Fruit fly (Drosophila melanogaster) whole organism, embryonic: ENCODE data around the gene Chchd2.

Experiments
- Ada2b ChIP-seq: fragments of 200-800 bp; sonication (Bioruptor generic); IDR thresholded peaks from 2 replicates; pipeline ENCODE4 v1.3.6; 2022; ENCODE audit warnings: missing biosample characterization, missing genetic modification characterization
- Adf1 ChIP-seq: fragments of 200-800 bp; sonication (Bioruptor generic); IDR thresholded peaks from 2 replicates; pipeline ENCODE4 v1.3.6; 2022; ENCODE audit warnings: missing biosample characterization, missing genetic modification characterization
- Antp ChIP-seq: fragments of 200-800 bp; sonication (Bioruptor generic); optimal IDR thresholded peaks from 3 replicates; lab custom pipeline; 2016; ENCODE audit warnings: missing biosample characterization, missing genetic modification characterization
- Awh ChIP-seq: fragments of 200-800 bp; sonication (Bioruptor generic); IDR thresholded peaks from 2 replicates; pipeline ENCODE4, ENCODE4 v1.3.6; 2022; ENCODE audit warnings: missing biosample characterization, missing genetic modification characterization
- Bdp1 ChIP-seq: fragments of 200-800 bp; sonication (Bioruptor generic); optimal IDR thresholded peaks from 3 replicates; lab custom pipeline; 2016; ENCODE audit warnings: missing biosample characterization, missing genetic modification characterization
- CG10267 ChIP-seq: fragments of 200-800 bp; sonication (Bioruptor generic); optimal IDR thresholded peaks from 2 replicates; lab custom pipeline; 2018; ENCODE audit warnings: missing biosample characterization, mild to moderate bottlenecking, missing genetic modification characterization, moderate library complexity
- CG11247 ChIP-seq: fragments of 200-800 bp; sonication (Bioruptor generic); IDR thresholded peaks from 2 replicates; pipeline ENCODE4 v1.3.6; 2022; ENCODE audit warnings: missing biosample characterization, missing genetic modification characterization
- CG12299 ChIP-seq: fragments of 200-800 bp; sonication (Bioruptor generic); optimal IDR thresholded peaks from 2 replicates; lab custom pipeline; 2018; ENCODE audit warnings: missing biosample characterization, mild to moderate bottlenecking, missing genetic modification characterization
- CG14860 ChIP-seq: fragments of 200-800 bp; sonication (Bioruptor generic); IDR thresholded peaks from 3 replicates; pipeline ENCODE4 v1.3.6; 2022; ENCODE audit warnings: missing biosample characterization, missing genetic modification characterization; ENCODE audit not compliant: partially characterized antibody
- CG1647 ChIP-seq: fragments of 200-800 bp; sonication (Bioruptor generic); optimal IDR thresholded peaks from 3 replicates; lab custom pipeline; 2016; ENCODE audit warnings: missing biosample characterization, missing genetic modification characterization
- CG17328 ChIP-seq: fragments of 200-800 bp; sonication (Bioruptor generic); IDR thresholded peaks from 2 replicates; pipeline ENCODE4 v1.3.6; 2022; ENCODE audit warnings: missing biosample characterization, missing genetic modification characterization
- CG17361 ChIP-seq: fragments of 200-800 bp; sonication (Bioruptor generic); IDR thresholded peaks from 3 replicates; pipeline ENCODE4 v1.3.6; 2022; ENCODE audit warnings: missing biosample characterization, missing genetic modification characterization
- CG2116 ChIP-seq: fragments of 200-800 bp; sonication (Bioruptor generic); optimal IDR thresholded peaks from 3 replicates; lab custom pipeline; 2018; ENCODE audit warnings: missing biosample characterization, mild to moderate bottlenecking, missing genetic modification characterization
- CG2875 ChIP-seq: fragments of 200-800 bp; sonication (Bioruptor generic); optimal IDR thresholded peaks from 2 replicates; lab custom pipeline; 2017; ENCODE audit warnings: missing biosample characterization, mild to moderate bottlenecking, missing genetic modification characterization, missing genetic modification reagents
- CG31365 ChIP-seq: fragments of 200-800 bp; sonication (Bioruptor generic); optimal IDR thresholded peaks from 2 replicates; lab custom pipeline; 2018; ENCODE audit warnings: missing biosample characterization, mild to moderate bottlenecking, missing genetic modification characterization
- CG4328 ChIP-seq: fragments of 200-800 bp; sonication (Bioruptor generic); optimal IDR thresholded peaks from 3 replicates; lab custom pipeline; 2017; ENCODE audit warnings: missing biosample characterization, missing genetic modification reagents, missing genetic modification characterization
- CG6175 ChIP-seq: fragments of 200-800 bp; sonication (Bioruptor generic); IDR thresholded peaks from 3 replicates; pipeline ENCODE4 v1.3.6; 2022; ENCODE audit warnings: missing biosample characterization, missing genetic modification characterization
- CG7963 ChIP-seq: fragments of 200-800 bp; sonication (Bioruptor generic); IDR thresholded peaks from 3 replicates; pipeline ENCODE4 v1.3.6; 2022; ENCODE audit warnings: missing biosample characterization, missing genetic modification characterization; ENCODE audit not compliant: partially characterized antibody
- CG8281 ChIP-seq: fragments of 200-800 bp; sonication (Bioruptor generic); optimal IDR thresholded peaks from 2 replicates; lab custom pipeline; 2018; ENCODE audit warnings: missing biosample characterization, mild to moderate bottlenecking, missing genetic modification characterization, moderate library complexity
- CG9817 ChIP-seq: fragments of 200-800 bp; sonication (Bioruptor generic); optimal IDR thresholded peaks from 2 replicates; lab custom pipeline; 2018; ENCODE audit warnings: missing biosample characterization, mild to moderate bottlenecking, missing genetic modification characterization, moderate library complexity
- Dp ChIP-seq: fragments of 200-800 bp; sonication (Bioruptor generic); optimal IDR thresholded peaks from 2 replicates; lab custom pipeline; 2018; ENCODE audit warnings: missing biosample characterization, mild to moderate bottlenecking, missing genetic modification characterization, moderate library complexity
- Fer2 ChIP-seq: fragments of 200-800 bp; sonication (Bioruptor generic); optimal IDR thresholded peaks from 2 replicates; lab custom pipeline; 2018; ENCODE audit warnings: missing biosample characterization, mild to moderate bottlenecking, missing genetic modification characterization, moderate library complexity
- Gsc ChIP-seq: fragments of 200-800 bp; sonication (Bioruptor generic); IDR thresholded peaks from 2 replicates; pipeline ENCODE4 v1.3.6; 2022; ENCODE audit warnings: missing biosample characterization, missing genetic modification characterization
- Neu2 ChIP-seq: fragments of 200-800 bp; sonication (Bioruptor generic); optimal IDR thresholded peaks from 3 replicates; lab custom pipeline; 2016; ENCODE audit warnings: missing biosample characterization, missing genetic modification characterization, borderline replicate concordance
- NfI ChIP-seq: fragments of 200-800 bp; sonication (Bioruptor generic); optimal IDR thresholded peaks from 3 replicates; lab custom pipeline; 2018; ENCODE audit warnings: missing biosample characterization, mild to moderate bottlenecking, missing genetic modification characterization, moderate library complexity
- Oaz ChIP-seq: fragments of 200-800 bp; sonication (Bioruptor generic); IDR thresholded peaks from 2 replicates; pipeline ENCODE4 v1.3.6; 2022; ENCODE audit warnings: missing biosample characterization, missing genetic modification characterization
- Taf1 ChIP-seq: fragments of 200-800 bp; sonication (Bioruptor generic); IDR thresholded peaks from 2 replicates; pipeline ENCODE4 v1.3.6; 2022; ENCODE audit warnings: missing biosample characterization, missing genetic modification characterization
- YL-1 ChIP-seq: fragments of 200-800 bp; sonication (Bioruptor generic); optimal IDR thresholded peaks from 3 replicates; lab custom pipeline; 2017; ENCODE audit warnings: missing biosample characterization, mild to moderate bottlenecking, missing genetic modification characterization
- ac ChIP-seq: fragments of 200-800 bp; sonication (Bioruptor generic); optimal IDR thresholded peaks from 3 replicates; lab custom pipeline; 2017; ENCODE audit warnings: missing biosample characterization, mild to moderate bottlenecking, missing genetic modification characterization
- amos ChIP-seq: fragments of 200-800 bp; sonication (Bioruptor generic); IDR thresholded peaks from 2 replicates; pipeline ENCODE4 v1.3.6; 2022; ENCODE audit warnings: missing biosample characterization, missing genetic modification characterization; ENCODE audit not compliant: partially characterized antibody
- bcd ChIP-seq: fragments of 200-800 bp; sonication (Bioruptor generic); optimal IDR thresholded peaks from 2 replicates; lab custom pipeline; 2017; ENCODE audit warnings: missing biosample characterization, mild to moderate bottlenecking, missing genetic modification characterization
- caup ChIP-seq: fragments of 200-800 bp; sonication (Bioruptor generic); optimal IDR thresholded peaks from 3 replicates; lab custom pipeline; 2017; ENCODE audit warnings: missing biosample characterization, mild to moderate bottlenecking, missing genetic modification characterization, moderate library complexity; ENCODE audit not compliant: severe bottlenecking
- cg ChIP-seq: fragments of 200-800 bp; sonication (Bioruptor generic); optimal IDR thresholded peaks from 3 replicates; lab custom pipeline; 2019; ENCODE audit warnings: missing biosample characterization, mild to moderate bottlenecking, missing genetic modification characterization, moderate library complexity
- crol ChIP-seq: fragments of 200-800 bp; sonication (Bioruptor generic); IDR thresholded peaks from 2 replicates; pipeline ENCODE4 v1.3.6; 2022; ENCODE audit warnings: missing biosample characterization, missing genetic modification characterization
- crp ChIP-seq, 2 experiments: fragments of 200-800 bp; sonication (Bioruptor generic); optimal IDR thresholded peaks; 2 replicates in 1 of 2; 3 replicates in 1 of 2; lab custom pipeline; 2017; ENCODE audit warnings: missing biosample characterization in 2 of 2, missing genetic modification characterization in 2 of 2, mild to moderate bottlenecking in 1 of 2, moderate library complexity in 1 of 2
- dimm ChIP-seq: fragments of 200-800 bp; sonication (Bioruptor generic); IDR thresholded peaks from 2 replicates; pipeline ENCODE4 v1.3.6; 2022; ENCODE audit warnings: missing biosample characterization, missing genetic modification characterization
- gfzf ChIP-seq: fragments of 200-800 bp; sonication (Bioruptor generic); optimal IDR thresholded peaks from 2 replicates; lab custom pipeline; 2016; ENCODE audit warnings: missing biosample characterization, mild to moderate bottlenecking, missing genetic modification characterization, moderate library complexity
- hkb ChIP-seq, 2 experiments: fragments of 200-800 bp in 1 of 2; fragments of >200 bp in 1 of 2; sonication (Bioruptor generic) in 1 of 2; IDR thresholded peaks in 1 of 2; optimal IDR thresholded peaks in 1 of 2; 2 replicates each; pipeline versions ENCODE4 v1.3.6 to Lab custom; 2017 to 2022; ENCODE audit warnings: missing biosample characterization in 1 of 2, missing genetic modification characterization in 1 of 2
- maf-S ChIP-seq: fragments of 200-800 bp; sonication (Bioruptor generic); optimal IDR thresholded peaks from 2 replicates; lab custom pipeline; 2016; ENCODE audit warnings: missing biosample characterization, missing genetic modification characterization
- mirr ChIP-seq: fragments of 200-800 bp; sonication (Bioruptor generic); optimal IDR thresholded peaks from 3 replicates; lab custom pipeline; 2018; ENCODE audit warnings: missing biosample characterization, mild to moderate bottlenecking, missing genetic modification characterization
- nerfin-1 ChIP-seq: fragments of 200-800 bp; sonication (Bioruptor generic); optimal IDR thresholded peaks from 3 replicates; lab custom pipeline; 2019; ENCODE audit warnings: missing biosample characterization, mild to moderate bottlenecking, missing genetic modification characterization, moderate library complexity
- oc ChIP-seq: fragments of 200-800 bp; sonication (Bioruptor generic); optimal IDR thresholded peaks from 2 replicates; lab custom pipeline; 2018; ENCODE audit warnings: missing biosample characterization, mild to moderate bottlenecking, missing genetic modification characterization, moderate library complexity
- pho ChIP-seq: fragments of 200-800 bp; sonication (Bioruptor generic); optimal IDR thresholded peaks from 2 replicates; lab custom pipeline; 2016; ENCODE audit warnings: missing biosample characterization, missing genetic modification characterization
- prd ChIP-seq, 3 experiments: fragments of >200 bp in 2 of 3; fragments of 200-800 bp in 1 of 3; sonication (Bioruptor generic) in 1 of 3; optimal IDR thresholded peaks in 2 of 3; IDR thresholded peaks in 1 of 3; 2 replicates in 2 of 3; 3 replicates in 1 of 3; pipeline versions ENCODE4 v1.3.6 to Lab custom; 2017 to 2022; ENCODE audit warnings: missing biosample characterization in 1 of 3, missing genetic modification characterization in 1 of 3
- ranshi ChIP-seq: fragments of 200-800 bp; sonication (Bioruptor generic); IDR thresholded peaks from 2 replicates; pipeline ENCODE4 v1.3.6; 2022; ENCODE audit warnings: missing biosample characterization, missing genetic modification characterization
- sima ChIP-seq: fragments of 200-800 bp; sonication (Bioruptor generic); optimal IDR thresholded peaks from 2 replicates; lab custom pipeline; 2016; ENCODE audit warnings: missing biosample characterization, missing genetic modification characterization
- sug ChIP-seq: fragments of 200-800 bp; optimal IDR thresholded peaks from 2 replicates; lab custom pipeline; 2019; ENCODE audit warnings: missing biosample characterization, mild to moderate bottlenecking, missing genetic modification characterization, moderate library complexity
- toy ChIP-seq: fragments of 200-800 bp; sonication (Bioruptor generic); IDR thresholded peaks from 2 replicates; pipeline ENCODE4 v1.3.6; 2022; ENCODE audit warnings: missing biosample characterization, missing genetic modification characterization
- zf30C ChIP-seq: fragments of 200-800 bp; sonication (Bioruptor generic); optimal IDR thresholded peaks from 3 replicates; lab custom pipeline; 2018; ENCODE audit warnings: missing biosample characterization, mild to moderate bottlenecking, missing genetic modification characterization

Gene Chchd2

DNA sequence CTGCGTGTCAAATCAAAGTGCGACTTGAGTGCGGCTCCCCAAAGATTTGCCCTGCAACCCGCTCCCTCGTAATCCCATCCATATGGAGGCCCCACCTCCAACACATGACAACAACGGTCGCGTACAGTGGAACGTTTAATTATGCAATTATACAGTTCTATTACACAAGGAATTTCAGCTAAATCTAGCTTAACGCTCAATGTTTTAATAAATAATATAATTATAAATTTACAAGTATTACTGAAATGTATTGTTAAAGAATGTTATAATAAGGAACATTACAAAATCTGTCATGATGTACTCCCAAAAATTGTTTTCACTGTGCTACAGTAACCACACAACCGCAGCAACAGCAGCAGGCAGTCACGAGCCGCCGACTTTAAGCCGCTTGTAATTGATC, 25.3 kb downstream of the Chchd2 start (continued):
- TF ChIP-seq dimm (GFP tag; lab: Robert Waterston, UW), result no peak
- no peak for TF ChIP-seq pho (GFP tag; lab: Kevin White, UChicago)
- no peak for TF ChIP-seq CG2875 (GFP tag; lab: Kevin White, UChicago)
- TF ChIP-seq Bdp1 (GFP tag; lab: Kevin White, UChicago), result no peak
- no peak for TF ChIP-seq crp (GFP tag; optimal IDR thresholded peaks at IDR 0.05; lab: Kevin White, UChicago)
- peak; percentile 45; the same call in 1 of the 2 replicates for TF ChIP-seq Awh (GFP tag; lab: Robert Waterston, UW)
- no peak for TF ChIP-seq CG7963
- TF ChIP-seq bcd (GFP tag; lab: Kevin White, UChicago), result no peak
- no peak for TF ChIP-seq Taf1
- TF ChIP-seq ac (GFP tag; lab: Kevin White, UChicago), result no peak
- TF ChIP-seq CG1647 (GFP tag; lab: Kevin White, UChicago), result no peak
- TF ChIP-seq mirr (GFP tag; lab: Kevin White, UChicago), result no peak
- TF ChIP-seq Fer2, result no peak
- TF ChIP-seq amos (GFP tag; lab: Robert Waterston, UW), result no peak
- no peak for TF ChIP-seq gfzf (GFP tag; lab: Kevin White, UChicago)
- no peak for TF ChIP-seq toy (GFP tag; lab: Robert Waterston, UW)
- TF ChIP-seq CG17361 (GFP tag; lab: Robert Waterston, UW), result 0 out of 3 replicates have a peak, but pooled peaks have one; percentile 45
- no peak for TF ChIP-seq CG8281
- TF ChIP-seq Oaz (GFP tag; lab: Robert Waterston, UW), result no peak
- no peak for TF ChIP-seq sug (tag; lab: Kevin White, UChicago)
- TF ChIP-seq ranshi (GFP tag; lab: Robert Waterston, UW), result no peak
- TF ChIP-seq prd (optimal IDR thresholded peaks at IDR 0.05; lab: Kevin White, UChicago), result no peak
- peak; percentile 47; the same call in 1 of the 3 replicates for TF ChIP-seq prd (GFP tag; IDR thresholded peaks at IDR 0.05; lab: Robert Waterston, UW)
- no peak for TF ChIP-seq CG11247 (GFP tag; lab: Robert Waterston, UW)
- TF ChIP-seq Gsc (GFP tag; lab: Robert Waterston, UW), result no peak
- TF ChIP-seq Antp (GFP tag; lab: Kevin White, UChicago), result no peak
- TF ChIP-seq CG31365 (tag; lab: Kevin White, UChicago), result no peak
- no peak for TF ChIP-seq sima (GFP tag; lab: Kevin White, UChicago)
- no peak for TF ChIP-seq cg (GFP tag; lab: Kevin White, UChicago)
- no peak for TF ChIP-seq CG9817 (tag; lab: Kevin White, UChicago)
- no peak for TF ChIP-seq Dp
- no peak for TF ChIP-seq CG17328
- no peak for TF ChIP-seq oc (tag; lab: Kevin White, UChicago)
- TF ChIP-seq maf-S (GFP tag; lab: Kevin White, UChicago), result no peak
- peak; percentile 18 for TF ChIP-seq CG10267 (tag; lab: Kevin White, UChicago)
- TF ChIP-seq CG4328 (GFP tag; lab: Kevin White, UChicago), result no peak
- no peak for TF ChIP-seq Neu2
- TF ChIP-seq CG14860 (GFP tag; lab: Robert Waterston, UW), result no peak
- TF ChIP-seq Adf1 (GFP tag; lab: Robert Waterston, UW), result no peak
- no peak for TF ChIP-seq NfI
- TF ChIP-seq YL-1, result no peak
- TF ChIP-seq Ada2b, result no peak
- no peak for TF ChIP-seq CG12299 (tag; lab: Kevin White, UChicago)
- TF ChIP-seq CG6175 (GFP tag; lab: Robert Waterston, UW), result no peak
- TF ChIP-seq crol (GFP tag; lab: Robert Waterston, UW), result no peak
- no peak for TF ChIP-seq hkb (optimal IDR thresholded peaks at IDR 0.05; lab: Kevin White, UChicago)
- TF ChIP-seq hkb (GFP tag; IDR thresholded peaks at IDR 0.05; lab: Robert Waterston, UW), result 0 out of 2 replicates have a peak, but pooled peaks have one; percentile 24
- TF ChIP-seq zf30C (GFP tag; lab: Kevin White, UChicago), result no peak
- no peak for TF ChIP-seq CG2116 (GFP tag; lab: Kevin White, UChicago)
- no peak for TF ChIP-seq nerfin-1 (tag; lab: Kevin White, UChicago)
- TF ChIP-seq caup (GFP tag; lab: Kevin White, UChicago), result no peak
- TF ChIP-seq, all 482 proteins: peak for 56
